Fruit fly (Drosophila melanogaster): ENCODE results near the gene CG46468.
A peak's percentile ranks its signal among the peaks of the same experiment; 100 is the strongest.

dm6 chr2L:9568360-9569088, 3.3 kb upstream of the CG46468 start, which contains the start of gene brwl:
- no peak for TF ChIP-seq psq (optimal IDR thresholded peaks at IDR 0.05)
- no peak for TF ChIP-seq pan (optimal IDR thresholded peaks at IDR 0.05)
- no peak for TF ChIP-seq EcR (GFP tag; optimal IDR thresholded peaks at IDR 0.05)
- peak; percentile 11 for TF ChIP-seq Dll (optimal IDR thresholded peaks at IDR 0.05)
- no peak for TF ChIP-seq usp (GFP tag; optimal IDR thresholded peaks at IDR 0.05)
